Worm (Caenorhabditis elegans): ENCODE data around the gene nhr-198.

Gene nhr-198

DNA sequence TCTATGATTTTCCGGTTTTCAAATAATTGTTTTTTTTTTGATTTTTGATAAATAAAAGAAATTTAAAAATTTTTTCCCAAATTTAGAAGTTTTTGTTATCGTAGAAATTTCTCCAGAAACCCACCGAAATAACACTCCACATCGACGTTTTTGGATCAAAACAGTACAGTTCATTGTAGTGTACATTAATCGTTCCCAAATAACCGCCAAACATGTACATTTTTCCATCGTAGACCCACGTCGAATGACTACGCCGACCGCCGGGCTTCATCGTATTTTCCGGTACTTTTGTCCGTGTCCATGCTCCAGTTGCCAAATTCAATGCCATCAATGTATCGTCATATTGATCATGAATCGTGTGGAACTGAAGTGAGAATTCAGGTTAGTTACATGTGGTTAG lies 39.7 kb upstream of the nhr-198 start, which contains the start of gene F53E4.2:
Gene F53E4.2 (plus strand): TSS at position 301 of the 400 bp plus-strand sequence.
- TF ChIP-seq unc-86 (tag; optimal IDR thresholded peaks at IDR 0.05) = no peak
- TF ChIP-seq pag-3 (tag; optimal IDR thresholded peaks at IDR 0.05; ENCODE audit: borderline replicate concordance) = no peak
- no peak for TF ChIP-seq tbx-7 (tag; optimal IDR thresholded peaks at IDR 0.05)
- no peak for TF ChIP-seq pax-1 (tag; optimal IDR thresholded peaks at IDR 0.05)
- TF ChIP-seq hlh-15 (tag; optimal IDR thresholded peaks at IDR 0.05) = no peak
- TF ChIP-seq ceh-19 (GFP tag; optimal IDR thresholded peaks at IDR 0.05) = no peak
- TF ChIP-seq K02D7.2 (tag; optimal IDR thresholded peaks at IDR 0.05) = no peak
- no peak for TF ChIP-seq zip-5 (tag; optimal IDR thresholded peaks at IDR 0.05)
- TF ChIP-seq elt-2 (tag; optimal IDR thresholded peaks at IDR 0.05) = no peak
- no peak for TF ChIP-seq gmeb-2 (tag; optimal IDR thresholded peaks at IDR 0.05)
- TF ChIP-seq ceh-48 (tag; optimal IDR thresholded peaks at IDR 0.05) = no peak

DNA sequence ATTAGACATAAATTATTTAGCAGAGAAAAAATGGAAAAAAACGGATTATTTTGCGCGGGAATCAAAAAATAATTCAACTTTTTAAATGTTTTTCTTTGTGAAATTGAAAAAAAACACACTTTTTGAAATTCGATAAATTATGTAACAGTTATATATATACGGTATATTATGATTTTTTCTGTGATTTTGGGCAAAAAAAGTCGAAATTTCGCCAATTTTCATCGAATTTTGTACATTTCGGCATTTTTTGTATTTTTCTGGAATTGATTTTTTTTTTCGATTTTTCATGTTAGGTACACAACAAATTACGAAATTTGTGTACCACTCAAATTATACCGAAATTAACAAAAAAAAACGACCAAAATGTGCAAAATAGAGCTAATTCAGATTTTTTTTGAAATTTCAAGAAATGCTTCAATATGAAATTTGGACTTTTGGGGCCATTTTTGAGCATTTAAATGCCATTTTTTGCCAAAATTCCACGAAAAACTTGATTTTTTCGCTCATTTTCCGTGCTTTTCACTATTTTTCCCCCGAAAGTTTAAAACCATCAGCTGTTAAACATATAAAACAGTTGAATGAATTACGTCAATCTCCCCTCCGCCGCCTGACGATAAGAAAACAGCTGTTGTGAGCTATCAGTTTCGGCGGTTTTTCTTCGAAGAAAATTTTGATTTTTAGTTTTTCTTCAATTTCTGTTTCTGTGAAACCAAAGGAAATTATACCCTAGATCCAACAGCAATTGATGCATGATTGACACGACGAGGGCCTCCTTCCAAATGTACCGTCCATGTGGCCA lies 35.3 kb upstream of the nhr-198 start:
- TF ChIP-seq ceh-9 (tag; optimal IDR thresholded peaks at IDR 0.05) (no peak), elt-4 (tag; optimal IDR thresholded peaks at IDR 0.05) (no peak), unc-3 (GFP tag; conservative IDR thresholded peaks at IDR 0.05) (no peak), unc-3 (tag; optimal IDR thresholded peaks at IDR 0.05) (no peak), K09A11.1 (tag; optimal IDR thresholded peaks at IDR 0.05; ENCODE audit: insufficient read depth) (no peak), ceh-30 (tag; optimal IDR thresholded peaks at IDR 0.05) (no peak), mec-3 (tag; optimal IDR thresholded peaks at IDR 0.05; ENCODE audit: borderline replicate concordance) (no peak), C08G9.2 (tag; optimal IDR thresholded peaks at IDR 0.05) (no peak)

DNA sequence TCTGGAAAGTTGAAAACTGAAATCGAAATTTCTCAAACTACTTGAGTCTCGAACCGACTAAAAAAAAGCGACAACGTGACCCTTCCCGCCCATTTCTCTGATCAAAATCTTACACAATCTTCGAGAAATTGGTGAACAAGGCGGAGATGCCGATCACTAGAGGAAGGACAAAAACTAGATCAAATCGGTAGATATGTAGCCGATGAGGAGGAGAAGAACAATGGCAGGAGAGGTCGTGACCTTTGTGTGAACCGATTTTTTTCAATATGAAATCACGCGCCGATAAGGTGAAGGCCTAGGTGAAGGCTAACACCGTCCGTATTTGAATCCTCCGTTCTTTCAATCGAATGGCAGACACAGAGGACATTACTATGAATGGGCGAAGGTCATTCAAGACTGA lies 32.8 kb upstream of the nhr-198 start:
- TF ChIP-seq pat-9 (tag; optimal IDR thresholded peaks at IDR 0.05) (no peak), rnt-1 (tag; optimal IDR thresholded peaks at IDR 0.05) (peak; percentile 22), ceh-45 (GFP tag; IDR thresholded peaks at IDR 0.05) (no peak)

DNA sequence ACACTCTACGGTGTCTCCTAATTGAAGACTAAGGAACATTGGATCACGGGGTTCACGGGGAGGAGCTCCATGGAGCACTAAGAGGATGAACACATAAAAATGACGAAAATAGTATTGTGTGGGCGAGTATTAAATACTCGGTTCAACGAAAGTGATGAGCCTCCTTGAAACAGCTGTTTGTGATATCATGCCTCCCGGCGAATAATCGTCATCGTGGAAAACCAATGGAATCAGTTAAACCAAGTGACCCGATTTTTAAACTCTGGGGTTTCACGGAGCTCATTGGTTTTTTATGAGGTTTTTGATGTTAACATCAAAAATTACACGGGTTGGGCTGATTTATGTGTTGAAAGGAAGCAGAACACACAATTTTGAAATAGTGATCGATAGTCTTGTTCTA lies 32.2 kb upstream of the nhr-198 start:
- TF ChIP-seq fkh-6 (tag; optimal IDR thresholded peaks at IDR 0.05) (no peak), tbx-7 (tag; optimal IDR thresholded peaks at IDR 0.05) (no peak)

DNA sequence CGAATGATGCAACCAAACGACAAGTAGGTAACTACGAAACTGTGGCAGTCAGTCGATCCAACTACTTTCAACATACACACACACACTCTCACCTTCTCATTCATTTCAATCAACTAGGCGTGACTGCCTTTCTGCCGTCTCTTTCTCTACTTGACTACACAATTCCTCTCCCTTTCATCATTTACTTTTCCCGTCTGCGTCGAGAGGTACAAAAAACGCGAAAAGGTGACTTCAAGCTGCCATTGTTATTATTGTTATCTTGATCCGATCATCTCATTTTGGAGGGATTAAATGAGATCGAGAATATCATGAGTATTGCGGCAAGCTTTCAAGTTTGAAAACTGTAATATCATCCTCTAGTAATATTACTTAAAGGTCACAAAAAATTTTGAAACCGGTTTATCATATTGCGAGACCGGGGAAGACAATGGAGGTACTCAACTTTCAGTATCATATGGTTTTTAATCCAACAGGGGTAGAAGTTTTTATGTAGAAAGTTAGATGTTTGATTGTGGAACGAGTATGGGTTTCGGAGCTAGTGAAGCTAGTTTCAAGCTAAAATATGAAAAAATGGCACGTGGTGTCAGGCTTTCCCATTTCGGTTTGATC lies 29.6 kb upstream of the nhr-198 start:
- TF ChIP-seq unc-55 (GFP tag; optimal IDR thresholded peaks at IDR 0.05) (peak; percentile 60), eyg-1 (tag; optimal IDR thresholded peaks at IDR 0.05) (no peak), pax-1 (tag; optimal IDR thresholded peaks at IDR 0.05) (peak; percentile 62), nhr-11 (tag; optimal IDR thresholded peaks at IDR 0.05) (no peak), rnt-1 (tag; optimal IDR thresholded peaks at IDR 0.05) (peak; percentile 17), nfya-1 (tag; optimal IDR thresholded peaks at IDR 0.05) (no peak), mec-3 (tag; optimal IDR thresholded peaks at IDR 0.05; ENCODE audit: borderline replicate concordance) (no peak), T23F11.4 (GFP tag; optimal IDR thresholded peaks at IDR 0.05) (no peak), odd-2 (tag; optimal IDR thresholded peaks at IDR 0.05) (no peak), ref-2 (tag; optimal IDR thresholded peaks at IDR 0.05) (no peak), ttx-3 (tag; optimal IDR thresholded peaks at IDR 0.05) (no peak), hlh-13 (GFP tag; optimal IDR thresholded peaks at IDR 0.05) (no peak), dve-1 (tag; optimal IDR thresholded peaks at IDR 0.05) (peak; percentile 57), tbx-7 (tag; optimal IDR thresholded peaks at IDR 0.05) (no peak), ceh-18 (tag; optimal IDR thresholded peaks at IDR 0.05) (peak; percentile 20), C38D4.7 (GFP tag; optimal IDR thresholded peaks at IDR 0.05) (no peak), ceh-31 (tag; optimal IDR thresholded peaks at IDR 0.05) (peak; percentile 22), F13H6.1 (tag; optimal IDR thresholded peaks at IDR 0.05) (no peak)
